Worm (Caenorhabditis elegans): ENCODE data around the gene nspe-1.
A peak's percentile ranks its signal among the peaks of the same experiment; 100 is the strongest.

Gene nspe-1

ce11 chrII:12603667-12604621, 16.7 kb downstream of the nspe-1 start, which contains the start of the genes ceh-100 and lips-15 (continued):
- TF ChIP-seq nhr-20 (tag; optimal IDR thresholded peaks at IDR 0.05): no peak
- no peak for TF ChIP-seq pag-3 (tag; optimal IDR thresholded peaks at IDR 0.05; ENCODE audit: borderline replicate concordance, insufficient read depth)
- peak; percentile 46 for TF ChIP-seq lin-14 (GFP tag; optimal IDR thresholded peaks at IDR 0.05)
- TF ChIP-seq zip-4 (GFP tag; optimal IDR thresholded peaks at IDR 0.05): no peak
- TF ChIP-seq aha-1 (tag; optimal IDR thresholded peaks at IDR 0.05): no peak
- TF ChIP-seq xbp-1 (tag; optimal IDR thresholded peaks at IDR 0.05): no peak
- no peak for TF ChIP-seq efl-3 (GFP tag; optimal IDR thresholded peaks at IDR 0.05)
- no peak for TF ChIP-seq ceh-90 (tag; optimal IDR thresholded peaks at IDR 0.05)
- TF ChIP-seq ets-5 (GFP tag; IDR thresholded peaks at IDR 0.05): no peak
- TF ChIP-seq nhr-77 (tag; optimal IDR thresholded peaks at IDR 0.05): no peak
- TF ChIP-seq pax-3 (tag; optimal IDR thresholded peaks at IDR 0.05): no peak
- no peak for TF ChIP-seq C04F5.9 (tag; optimal IDR thresholded peaks at IDR 0.05)
- peak; percentile 42 for TF ChIP-seq snu-23 (GFP tag; optimal IDR thresholded peaks at IDR 0.05)
- no peak for TF ChIP-seq lin-39 (tag; optimal IDR thresholded peaks at IDR 0.05)
- no peak for TF ChIP-seq egl-27 (tag; optimal IDR thresholded peaks at IDR 0.05)
- no peak for TF ChIP-seq nhr-11 (tag; optimal IDR thresholded peaks at IDR 0.05)
- TF ChIP-seq sptf-1 (tag; optimal IDR thresholded peaks at IDR 0.05): no peak
- no peak for TF ChIP-seq jun-1 (tag; optimal IDR thresholded peaks at IDR 0.05)
- TF ChIP-seq unc-62 (GFP tag; optimal IDR thresholded peaks at IDR 0.05): no peak
- TF ChIP-seq mdl-1 (tag; optimal IDR thresholded peaks at IDR 0.05): no peak
- TF ChIP-seq nhr-19 (GFP tag; conservative IDR thresholded peaks at IDR 0.05): no peak
- no peak for TF ChIP-seq ceh-63 (GFP tag; optimal IDR thresholded peaks at IDR 0.05)
- no peak for TF ChIP-seq pqm-1 (tag; optimal IDR thresholded peaks at IDR 0.05)
- TF ChIP-seq ceh-88 (GFP tag; IDR thresholded peaks at IDR 0.05): no peak
- TF ChIP-seq nhr-71 (tag; optimal IDR thresholded peaks at IDR 0.05): no peak
- TF ChIP-seq fkh-4 (tag; optimal IDR thresholded peaks at IDR 0.05; ENCODE audit: borderline replicate concordance): no peak
- TF ChIP-seq snpc-4 (tag; optimal IDR thresholded peaks at IDR 0.05): peak; percentile 16
- peak; percentile 17 for TF ChIP-seq skn-1 (tag; optimal IDR thresholded peaks at IDR 0.05)
- TF ChIP-seq tbx-2 (tag; optimal IDR thresholded peaks at IDR 0.05): peak; percentile 8
- TF ChIP-seq sup-37 (GFP tag; optimal IDR thresholded peaks at IDR 0.05): no peak
- no peak for TF ChIP-seq egl-13 (tag; optimal IDR thresholded peaks at IDR 0.05)
- TF ChIP-seq ztf-11 (tag; optimal IDR thresholded peaks at IDR 0.05): no peak
- TF ChIP-seq irx-1 (tag; optimal IDR thresholded peaks at IDR 0.05): no peak
- TF ChIP-seq zag-1 (tag; optimal IDR thresholded peaks at IDR 0.05): no peak
- TF ChIP-seq swsn-7 (tag; optimal IDR thresholded peaks at IDR 0.05): no peak
- TF ChIP-seq ceh-82 (tag; optimal IDR thresholded peaks at IDR 0.05): peak in 1 of 3 experiments; percentile 10
- no peak for TF ChIP-seq unc-86 (tag; optimal IDR thresholded peaks at IDR 0.05)
- peak; percentile 22 to 23 for TF ChIP-seq lsy-2 (tag; optimal IDR thresholded peaks at IDR 0.05)
- TF ChIP-seq lir-3 (tag; optimal IDR thresholded peaks at IDR 0.05; ENCODE audit: poor library complexity): no peak
- no peak for TF ChIP-seq tlp-1 (tag; optimal IDR thresholded peaks at IDR 0.05)

- no peak for TF ChIP-seq elt-2 (tag; optimal IDR thresholded peaks at IDR 0.05)
- no peak for TF ChIP-seq alr-1 (tag; optimal IDR thresholded peaks at IDR 0.05; ENCODE audit: borderline replicate concordance)
- no peak for TF ChIP-seq lin-15B (tag; optimal IDR thresholded peaks at IDR 0.05)
- no peak for TF ChIP-seq aly-2 (tag; optimal IDR thresholded peaks at IDR 0.05)
Observed at ce11 chrII:12580952-12581351, 39.7 kb downstream of the nspe-1 start, which contains the start of gene clec-4. Gene clec-4 (minus strand): TSS chrII:12581113.

Data from whole organism, L1 larva.